Worm (Caenorhabditis elegans) whole organism, L3 larva: ENCODE results near the gene ptp-4A2.

Experiments used
- ZK546.5 ChIP-seq: sonication (generic microtip); optimal IDR thresholded peaks from 2 replicates; lab custom pipeline; 2017; ENCODE audit warnings: missing biosample characterization, missing genetic modification characterization
- aly-2 ChIP-seq: fragments of 150-350 bp; optimal IDR thresholded peaks from 2 replicates; lab custom pipeline; 2014; ENCODE audit warnings: missing biosample characterization, missing genetic modification characterization
- ama-1 ChIP-seq: fragments of 150-350 bp; optimal IDR thresholded peaks from 2 replicates; lab custom pipeline; 2018
- ceh-16 ChIP-seq: sonication (generic microtip); optimal IDR thresholded peaks from 2 replicates; lab custom pipeline; 2017; ENCODE audit warnings: missing biosample characterization, missing genetic modification characterization
- ceh-28 ChIP-seq: fragments of 150-350 bp; optimal IDR thresholded peaks from 2 replicates; lab custom pipeline; 2014; ENCODE audit warnings: missing biosample characterization, missing genetic modification reagents, missing genetic modification characterization
- ceh-9 ChIP-seq: sonication (generic microtip); optimal IDR thresholded peaks from 2 replicates; lab custom pipeline; 2018; ENCODE audit warnings: missing biosample characterization, missing genetic modification characterization
- daf-12 ChIP-seq: fragments of 150-350 bp; optimal IDR thresholded peaks from 2 replicates; lab custom pipeline; 2014; ENCODE audit warnings: missing biosample characterization, missing genetic modification reagents, missing genetic modification characterization
- egl-27 ChIP-seq: sonication (generic microtip); optimal IDR thresholded peaks from 4 replicates; lab custom pipeline; 2017; ENCODE audit warnings: missing biosample characterization, missing genetic modification reagents, missing genetic modification characterization
- egl-5 ChIP-seq: fragments of 150-350 bp; optimal IDR thresholded peaks from 2 replicates; lab custom pipeline; 2017; ENCODE audit warnings: missing biosample characterization, missing genetic modification reagents, missing genetic modification characterization, inconsistent platforms
- elt-1 ChIP-seq: fragments of 150-350 bp; optimal IDR thresholded peaks from 2 replicates; lab custom pipeline; 2014; ENCODE audit warnings: missing biosample characterization, missing genetic modification characterization
- elt-2 ChIP-seq: sonication (generic microtip); optimal IDR thresholded peaks from 2 replicates; lab custom pipeline; 2016; ENCODE audit warnings: missing genetic modification reagents, mild to moderate bottlenecking, missing genetic modification characterization, missing compliant biosample characterization
- elt-3 ChIP-seq, 3 experiments: fragments of 150-350 bp in 1 of 3; sonication (generic microtip) in 2 of 3; optimal IDR thresholded peaks; 2 replicates in 2 of 3; 4 replicates in 1 of 3; lab custom pipeline; 2014 to 2017; ENCODE audit warnings: missing biosample characterization in 3 of 3, missing genetic modification characterization in 3 of 3
- eor-1 ChIP-seq, 2 experiments: fragments of 150-350 bp; optimal IDR thresholded peaks; 2 replicates each; lab custom pipeline; 2014 to 2018; ENCODE audit warnings: missing biosample characterization in 2 of 2, missing genetic modification characterization in 2 of 2
- fkh-10 ChIP-seq: sonication (generic microtip); optimal IDR thresholded peaks from 2 replicates; lab custom pipeline; 2017; ENCODE audit warnings: missing biosample characterization, missing genetic modification reagents, missing genetic modification characterization
- fkh-2 ChIP-seq: fragments of 150-350 bp; optimal IDR thresholded peaks from 2 replicates; lab custom pipeline; 2014; ENCODE audit warnings: missing biosample characterization, missing genetic modification reagents, missing genetic modification characterization
- fos-1 ChIP-seq: fragments of 150-350 bp; optimal IDR thresholded peaks from 2 replicates; lab custom pipeline; 2014; ENCODE audit warnings: missing biosample characterization, missing genetic modification characterization
- hmg-11 ChIP-seq: sonication (generic microtip); optimal IDR thresholded peaks from 2 replicates; lab custom pipeline; 2016; ENCODE audit warnings: missing genetic modification characterization, missing compliant biosample characterization
- jun-1 ChIP-seq: fragments of 150-350 bp; optimal IDR thresholded peaks from 2 replicates; lab custom pipeline; 2014; ENCODE audit warnings: missing biosample characterization, missing genetic modification reagents, missing genetic modification characterization
- lin-15B ChIP-seq: fragments of 150-350 bp; optimal IDR thresholded peaks from 2 replicates; lab custom pipeline; 2014; ENCODE audit warnings: missing biosample characterization, missing genetic modification characterization
- lin-39 ChIP-seq: fragments of 150-350 bp; optimal IDR thresholded peaks from 2 replicates; lab custom pipeline; 2018; ENCODE audit warnings: missing biosample characterization, missing genetic modification reagents, missing genetic modification characterization
- lsy-12 ChIP-seq: sonication (generic microtip); optimal IDR thresholded peaks from 2 replicates; lab custom pipeline; 2016; ENCODE audit warnings: mild to moderate bottlenecking, missing genetic modification characterization, missing compliant biosample characterization
- mdl-1 ChIP-seq: fragments of 150-350 bp; optimal IDR thresholded peaks from 2 replicates; lab custom pipeline; 2014; ENCODE audit warnings: missing biosample characterization, missing genetic modification characterization
- mml-1 ChIP-seq: fragments of 150-350 bp; sonication (generic microtip); optimal IDR thresholded peaks from 3 replicates; lab custom pipeline; 2014; ENCODE audit warnings: missing biosample characterization, missing genetic modification characterization
- nfya-1 ChIP-seq: sonication (generic microtip); optimal IDR thresholded peaks from 2 replicates; lab custom pipeline; 2017; ENCODE audit warnings: missing genetic modification characterization, mild to moderate bottlenecking, missing compliant biosample characterization, antibody characterized with exemption, moderate library complexity; ENCODE audit not compliant: insufficient read depth
- nhr-11 ChIP-seq: fragments of 150-350 bp; optimal IDR thresholded peaks from 2 replicates; lab custom pipeline; 2014; ENCODE audit warnings: missing biosample characterization, missing genetic modification characterization
- nhr-12 ChIP-seq: fragments of 150-350 bp; optimal IDR thresholded peaks from 2 replicates; lab custom pipeline; 2014; ENCODE audit warnings: missing biosample characterization, missing genetic modification characterization
- nhr-23 ChIP-seq: fragments of 150-350 bp; optimal IDR thresholded peaks from 2 replicates; lab custom pipeline; 2014; ENCODE audit warnings: missing biosample characterization, missing genetic modification reagents, missing genetic modification characterization
- nhr-237 ChIP-seq: fragments of 150-350 bp; optimal IDR thresholded peaks from 2 replicates; lab custom pipeline; 2014; ENCODE audit warnings: missing biosample characterization, missing genetic modification characterization
- nhr-25 ChIP-seq: sonication (generic microtip); optimal IDR thresholded peaks from 2 replicates; lab custom pipeline; 2017; ENCODE audit warnings: missing biosample characterization, missing genetic modification characterization
- nhr-28 ChIP-seq: fragments of 150-350 bp; optimal IDR thresholded peaks from 2 replicates; lab custom pipeline; 2014; ENCODE audit warnings: missing biosample characterization, missing genetic modification characterization
- nhr-43 ChIP-seq: sonication (generic microtip); optimal IDR thresholded peaks from 2 replicates; lab custom pipeline; 2016; ENCODE audit warnings: mild to moderate bottlenecking, missing genetic modification characterization, missing compliant biosample characterization; ENCODE audit not compliant: poor library complexity, severe bottlenecking
- nhr-67 ChIP-seq: fragments of 150-350 bp; optimal IDR thresholded peaks from 2 replicates; lab custom pipeline; 2014; ENCODE audit warnings: missing biosample characterization, missing genetic modification characterization
- nhr-76 ChIP-seq: fragments of 150-350 bp; sonication (generic microtip); optimal IDR thresholded peaks from 5 replicates; lab custom pipeline; 2014; ENCODE audit warnings: missing biosample characterization, missing genetic modification characterization
- nhr-77 ChIP-seq: fragments of 150-350 bp; optimal IDR thresholded peaks from 2 replicates; lab custom pipeline; 2014; ENCODE audit warnings: missing biosample characterization, missing genetic modification characterization
- pha-4 ChIP-seq: fragments of 150-350 bp; optimal IDR thresholded peaks from 2 replicates; lab custom pipeline; 2014; ENCODE audit warnings: missing biosample characterization, missing genetic modification reagents, missing genetic modification characterization
- pqm-1 ChIP-seq: fragments of 150-350 bp; optimal IDR thresholded peaks from 2 replicates; lab custom pipeline; 2017; ENCODE audit warnings: missing biosample characterization, missing genetic modification characterization, inconsistent platforms
- sea-2 ChIP-seq: fragments of 150-350 bp; sonication (generic microtip); optimal IDR thresholded peaks from 4 replicates; lab custom pipeline; 2014; ENCODE audit warnings: missing biosample characterization, missing genetic modification reagents, missing genetic modification characterization
- skn-1 ChIP-seq: fragments of 150-350 bp; optimal IDR thresholded peaks from 2 replicates; lab custom pipeline; 2014; ENCODE audit warnings: missing biosample characterization, missing genetic modification characterization
- snpc-4 ChIP-seq: fragments of 150-350 bp; optimal IDR thresholded peaks from 2 replicates; lab custom pipeline; 2014; ENCODE audit warnings: missing biosample characterization, missing genetic modification characterization
- tbx-2 ChIP-seq: sonication (generic microtip); optimal IDR thresholded peaks from 2 replicates; lab custom pipeline; 2016; ENCODE audit warnings: mild to moderate bottlenecking, missing genetic modification characterization, missing compliant biosample characterization
- unc-39 ChIP-seq: sonication (generic microtip); optimal IDR thresholded peaks from 4 replicates; lab custom pipeline; 2017; ENCODE audit warnings: missing biosample characterization, missing genetic modification characterization
- unc-62 ChIP-seq: fragments of 150-350 bp; sonication (generic microtip); optimal IDR thresholded peaks from 4 replicates; lab custom pipeline; 2014; ENCODE audit warnings: missing biosample characterization, missing genetic modification reagents, missing genetic modification characterization
- zag-1 ChIP-seq: fragments of 150-350 bp; optimal IDR thresholded peaks from 2 replicates; lab custom pipeline; 2014; ENCODE audit warnings: missing biosample characterization, missing genetic modification characterization
- ztf-4 ChIP-seq: fragments of 150-350 bp; optimal IDR thresholded peaks from 2 replicates; lab custom pipeline; 2014; ENCODE audit warnings: missing biosample characterization, missing genetic modification characterization

The ptp-4A2 gene

ce11 chrX:3976755-3977154, 33.6 kb upstream of the ptp-4A2 start:
- TF ChIP-seq lin-39 (tag; lab: Kevin White, UChicago) (peak; percentile 8), lin-15B (tag; lab: Kevin White, UChicago) (no peak)

DNA sequence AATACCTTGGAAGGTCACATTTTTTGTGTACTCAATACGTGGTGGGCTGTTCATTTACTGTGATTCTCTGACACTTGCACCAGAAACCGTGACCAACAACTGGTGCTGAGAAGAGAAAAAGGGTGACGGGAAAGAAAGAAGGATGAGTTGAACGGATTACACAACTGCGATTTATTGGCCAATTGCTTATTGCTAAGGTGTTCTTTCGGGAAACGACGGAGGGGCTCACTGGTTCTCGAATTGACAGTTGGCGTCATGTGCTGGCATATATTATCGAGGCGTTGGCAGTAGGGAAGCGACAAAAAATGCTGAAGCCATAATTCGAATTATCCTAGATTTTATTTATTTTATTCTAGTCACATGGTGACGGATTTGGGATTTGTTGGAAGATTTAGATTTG, 31.0 kb upstream of the ptp-4A2 start:
- TF ChIP-seq jun-1 (tag; lab: Kevin White, UChicago) (no peak), nfya-1 (tag; lab: Kevin White, UChicago) (peak; percentile 25), nhr-77 (tag; lab: Kevin White, UChicago) (no peak)

DNA sequence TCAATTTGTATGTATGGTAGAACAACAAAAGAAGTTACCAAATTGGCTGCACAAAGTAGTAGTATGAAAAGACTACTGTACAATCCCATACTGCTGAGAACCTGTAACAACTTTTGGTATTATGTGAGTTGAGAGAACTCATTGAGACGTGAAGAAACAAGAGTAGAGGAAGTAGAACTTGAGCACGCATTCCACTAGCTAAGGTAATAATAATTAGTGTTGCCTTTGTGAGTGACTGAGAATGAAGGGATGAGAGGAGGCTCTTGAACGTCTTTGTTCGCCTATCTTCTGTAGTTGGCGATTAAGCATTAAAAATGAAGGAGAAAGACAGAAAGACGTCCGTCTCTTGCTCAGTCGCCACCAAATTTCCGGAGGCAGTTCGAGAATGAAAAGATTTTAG, 30.4 kb upstream of the ptp-4A2 start, which contains the start of gene C16B8.4:
Gene C16B8.4, minus strand, starts transcription at position 101 of the 400 bp plus-strand sequence.
- TF ChIP-seq ceh-28 (tag; lab: Kevin White, UChicago) (no peak), hmg-11 (tag; lab: Kevin White, UChicago) (no peak), egl-5 (tag; lab: Kevin White, UChicago) (no peak), fkh-2 (tag; lab: Kevin White, UChicago) (no peak), elt-3 (tag; optimal IDR thresholded peaks at IDR 0.05; lab: Kevin White, UChicago) (no peak), unc-39 (no peak)

DNA sequence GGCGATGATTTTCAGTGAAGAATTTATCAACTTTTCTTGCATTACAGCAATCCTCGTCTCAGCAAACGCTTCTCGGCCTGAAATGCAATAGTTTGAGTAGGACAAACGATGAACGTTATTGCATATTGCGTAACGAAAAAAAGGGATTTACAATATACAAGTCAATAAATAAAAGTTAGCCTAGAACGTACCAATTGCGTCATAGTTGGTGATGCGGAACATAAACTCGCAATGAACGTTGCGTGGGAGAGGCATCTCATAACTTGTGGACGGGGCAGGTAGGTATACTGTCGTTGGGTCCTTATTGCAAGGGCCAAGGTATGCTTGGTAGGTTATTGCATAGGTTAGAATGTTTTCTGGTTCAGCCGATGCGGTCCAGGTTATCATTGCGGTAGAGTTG, 27.7 kb upstream of the ptp-4A2 start:
- TF ChIP-seq nhr-23 (tag; lab: Kevin White, UChicago) (no peak), pqm-1 (no peak), nhr-11 (tag; lab: Kevin White, UChicago) (no peak)

DNA sequence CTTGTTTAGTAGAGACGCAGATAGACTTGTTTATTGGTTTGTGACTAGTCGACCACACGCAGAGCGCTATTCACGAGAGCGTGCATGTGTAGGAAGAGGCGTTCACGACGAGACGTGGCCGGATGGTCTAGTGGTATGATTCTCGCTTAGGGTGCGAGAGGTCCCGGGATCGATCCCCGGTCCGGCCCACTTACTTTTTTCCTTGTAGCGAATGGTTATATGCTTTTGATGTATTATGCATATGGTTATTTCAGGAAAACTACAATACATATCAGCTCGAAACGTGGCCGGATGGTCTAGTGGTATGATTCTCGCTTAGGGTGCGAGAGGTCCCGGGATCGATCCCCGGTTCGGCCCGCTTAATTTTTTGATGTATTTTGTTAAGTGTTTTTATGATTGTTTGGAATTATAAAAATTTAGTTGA, 26.9 kb upstream of the ptp-4A2 start:
- TF ChIP-seq ama-1 (lab: Kevin White, UChicago) (peak; percentile 11), ceh-16 (tag; lab: Kevin White, UChicago) (no peak), lsy-12 (peak; percentile 74), eor-1 (tag; optimal IDR thresholded peaks at IDR 0.05; lab: Kevin White, UChicago) (no peak), unc-39 (peak; percentile 4), elt-1 (tag; lab: Kevin White, UChicago) (no peak), mml-1 (tag; lab: Kevin White, UChicago) (no peak), snpc-4 (no peak), nhr-77 (tag; lab: Kevin White, UChicago) (peak; percentile 31), lin-15B (tag; lab: Kevin White, UChicago) (no peak), ZK546.5 (tag; lab: Kevin White, UChicago) (no peak), elt-3 (tag; optimal IDR thresholded peaks at IDR 0.05; lab: Kevin White, UChicago) (no peak), nfya-1 (tag; lab: Kevin White, UChicago) (peak; percentile 64), lin-39 (tag; lab: Kevin White, UChicago) (peak; percentile 65), egl-5 (tag; lab: Kevin White, UChicago) (peak; percentile 73), fos-1 (tag; lab: Kevin White, UChicago) (peak; percentile 25), elt-2 (tag; lab: Kevin White, UChicago) (peak; percentile 50), nhr-28 (tag; lab: Kevin White, UChicago) (no peak), unc-62 (peak; percentile 45), nhr-11 (tag; lab: Kevin White, UChicago) (no peak), sea-2 (GFP tag; lab: Kevin White, UChicago) (peak; percentile 41), ceh-9 (tag; lab: Kevin White, UChicago) (no peak), skn-1 (no peak), egl-27 (tag; lab: Kevin White, UChicago) (peak; percentile 69), fkh-10 (GFP tag; lab: Kevin White, UChicago) (no peak), fkh-2 (tag; lab: Kevin White, UChicago) (no peak), hmg-11 (tag; lab: Kevin White, UChicago) (peak; percentile 51), nhr-12 (no peak), nhr-25 (peak; percentile 76), pqm-1 (peak; percentile 47), nhr-76 (tag; lab: Kevin White, UChicago) (no peak), ceh-28 (tag; lab: Kevin White, UChicago) (no peak), tbx-2 (tag; lab: Kevin White, UChicago) (peak; percentile 53), nhr-237 (tag; lab: Kevin White, UChicago) (no peak), zag-1 (tag; lab: Kevin White, UChicago) (no peak), pha-4 (tag; lab: Kevin White, UChicago) (peak; percentile 49), nhr-43 (tag; lab: Kevin White, UChicago) (peak; percentile 49), jun-1 (tag; lab: Kevin White, UChicago) (peak; percentile 74), aly-2 (tag; lab: Kevin White, UChicago) (no peak), mdl-1 (no peak), nhr-23 (tag; lab: Kevin White, UChicago) (peak; percentile 39), daf-12 (tag; lab: Kevin White, UChicago) (no peak), nhr-67 (tag; lab: Kevin White, UChicago) (no peak), ztf-4 (tag; lab: Kevin White, UChicago) (no peak)
